Fruit fly (Drosophila melanogaster) ovary, adult (tissue): ENCODE data around the gene CG12065.
A peak's percentile ranks its signal among the peaks of the same experiment; 100 is the strongest.

ENCODE experiments used
- CG17801 ChIP-seq: fragments of 200-800 bp; optimal IDR thresholded peaks from 2 replicates; lab custom pipeline; 2019; ENCODE audit warnings: missing biosample characterization, mild to moderate bottlenecking, missing genetic modification characterization, moderate library complexity; ENCODE audit not compliant: partially characterized antibody

The CG12065 gene

DNA sequence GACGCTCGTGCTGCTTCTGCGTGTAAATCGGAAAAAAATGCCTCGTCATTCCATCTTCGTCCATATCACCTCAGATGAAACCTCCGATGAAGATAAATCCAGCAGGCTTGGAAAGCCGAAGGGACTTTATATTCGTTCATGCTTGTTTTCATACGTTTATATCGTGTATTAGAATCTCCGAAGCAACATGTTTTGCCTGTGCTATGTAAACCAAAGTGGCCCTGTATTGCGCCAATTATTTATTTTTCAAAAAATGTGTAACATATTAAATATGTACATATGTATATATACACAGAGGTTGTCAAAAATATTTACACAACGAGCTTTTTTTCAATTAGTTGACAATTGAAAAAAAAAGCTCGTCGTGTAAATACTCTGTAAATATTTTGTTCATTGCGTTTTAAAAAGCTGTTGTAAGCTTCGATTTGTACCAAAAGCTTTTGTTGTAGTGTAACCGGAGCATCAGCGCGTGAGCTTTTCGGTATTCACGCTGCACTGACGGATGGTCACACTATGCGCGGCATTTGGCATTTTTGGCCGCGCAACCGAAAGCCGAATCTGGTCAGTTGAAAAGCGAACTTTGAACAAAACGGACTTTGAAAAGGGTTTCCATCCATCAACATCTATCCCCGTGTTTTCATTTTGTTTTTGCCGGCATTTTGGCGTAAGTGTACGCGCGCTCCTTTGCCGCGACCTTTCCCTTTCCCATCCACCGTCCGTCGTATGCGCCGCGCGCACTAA, at the start of gene CG12065:
Gene CG12065 (plus strand): TSS at position 563 of the 741 bp plus-strand sequence.
- peak; percentile 54 for TF ChIP-seq CG17801 (GFP tag; lab: Kevin White, UChicago)

DNA sequence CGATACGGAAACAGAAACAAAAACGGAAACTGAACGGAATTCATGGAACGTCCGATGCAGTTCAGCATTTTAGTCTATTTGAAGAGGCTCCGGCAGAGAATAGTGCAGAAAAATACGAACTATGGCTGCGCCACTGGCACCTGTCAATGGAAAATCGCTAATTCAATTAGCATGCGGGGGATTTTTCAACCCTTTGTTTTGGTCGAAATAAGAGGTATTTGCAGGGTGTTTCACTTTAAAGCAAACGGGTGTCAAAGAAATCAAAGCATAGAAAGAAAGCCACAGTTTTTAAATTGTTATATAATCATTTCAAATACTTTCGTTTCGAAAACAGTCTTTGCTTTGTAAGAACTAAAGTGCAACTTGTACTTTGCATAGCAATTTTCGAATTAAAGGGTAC, 44.5 kb upstream of the CG12065 start, which contains the start of gene PIP82:
Gene PIP82 (minus strand): TSS at position 101 of the 400 bp plus-strand sequence.
- no peak for TF ChIP-seq CG17801 (GFP tag; lab: Kevin White, UChicago)

DNA sequence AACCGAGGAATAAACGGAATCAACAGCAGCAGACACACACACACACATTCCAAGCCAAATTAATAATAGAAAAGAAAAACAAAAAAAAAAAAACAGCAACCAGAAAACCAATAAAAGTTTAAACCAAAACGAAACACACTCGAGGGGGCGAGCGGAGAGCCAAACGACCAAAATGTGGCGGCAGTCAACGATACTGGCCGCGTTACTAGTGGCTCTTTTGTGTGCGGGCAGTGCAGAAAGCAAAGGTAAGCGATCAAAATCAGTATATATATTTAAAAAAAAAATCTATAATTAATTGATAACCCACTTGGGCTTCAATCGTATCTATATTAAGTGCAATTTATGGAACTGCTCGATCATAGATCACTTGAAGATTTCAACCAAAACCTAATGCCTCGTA, 42.3 kb upstream of the CG12065 start:
- no peak for TF ChIP-seq CG17801 (GFP tag; lab: Kevin White, UChicago)

DNA sequence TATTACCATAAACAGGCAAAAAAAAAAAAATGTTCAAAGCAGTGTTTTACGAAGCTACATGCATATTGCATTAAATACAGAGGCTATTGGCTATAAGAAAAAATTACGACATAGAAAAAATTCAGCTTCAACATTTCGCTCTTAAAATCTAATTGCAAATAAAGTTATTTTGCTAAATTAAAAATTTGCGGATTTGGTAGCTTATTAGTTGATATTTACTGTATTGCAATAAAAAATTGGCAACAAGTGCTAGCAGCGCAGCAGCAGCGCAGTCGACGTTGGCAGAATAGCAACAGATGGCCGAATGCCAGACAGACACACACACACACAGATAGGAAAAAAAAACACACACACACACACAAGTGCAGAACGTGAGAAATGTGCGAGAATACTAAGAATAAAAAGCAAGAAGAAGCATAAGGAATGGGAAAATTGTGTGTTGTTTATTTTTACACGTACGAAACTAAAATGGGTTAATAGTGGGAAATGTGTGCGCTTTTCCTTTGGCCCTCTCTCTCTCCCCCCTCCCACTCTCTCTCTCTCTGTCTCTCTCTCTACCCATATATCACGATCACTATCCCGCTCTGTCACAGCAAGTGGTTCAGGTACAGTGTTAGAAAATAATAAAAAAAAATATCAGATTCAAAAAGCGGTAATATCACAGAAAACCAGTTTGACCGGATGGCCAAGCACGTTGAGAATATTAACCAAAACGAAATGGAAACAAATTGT, 40.4 kb upstream of the CG12065 start:
- peak; percentile 91 for TF ChIP-seq CG17801 (GFP tag; lab: Kevin White, UChicago)

DNA sequence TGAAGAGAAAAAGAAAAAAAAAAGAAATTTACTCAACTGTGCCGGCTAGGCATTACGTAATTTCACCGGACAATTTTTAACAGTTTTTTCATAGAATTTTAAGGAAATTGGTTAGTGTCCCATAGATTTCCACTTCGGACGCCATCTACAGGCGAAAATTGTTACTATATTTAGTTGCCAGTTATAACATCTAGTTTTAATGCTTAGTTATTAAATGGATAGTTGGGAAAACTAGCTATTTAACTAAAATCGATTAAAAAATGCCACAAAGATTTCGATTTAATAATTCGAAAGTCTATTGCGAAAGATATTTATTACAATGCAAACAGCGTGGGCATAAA, 39.8 kb upstream of the CG12065 start:
- no peak for TF ChIP-seq CG17801 (GFP tag; lab: Kevin White, UChicago)

DNA sequence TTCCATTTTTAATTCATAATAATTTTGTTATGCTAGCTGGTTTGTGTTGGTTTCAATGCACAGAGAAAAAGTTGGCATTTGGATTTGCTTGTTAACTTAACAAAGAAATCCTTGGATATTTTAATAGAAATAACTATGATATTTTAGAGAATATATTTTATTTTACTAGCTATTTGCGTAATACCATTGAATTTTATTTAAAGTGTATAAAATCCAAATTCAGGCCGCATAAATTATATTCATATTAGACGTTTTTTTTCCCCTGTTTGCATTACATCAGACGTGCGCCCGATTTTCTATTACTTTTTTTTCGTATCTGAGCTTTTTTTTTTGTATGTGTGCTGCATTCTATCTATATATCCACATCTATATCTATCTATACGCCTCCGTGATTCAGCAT, 39.4 kb upstream of the CG12065 start:
- TF ChIP-seq CG17801 (GFP tag; lab: Kevin White, UChicago) = no peak

DNA sequence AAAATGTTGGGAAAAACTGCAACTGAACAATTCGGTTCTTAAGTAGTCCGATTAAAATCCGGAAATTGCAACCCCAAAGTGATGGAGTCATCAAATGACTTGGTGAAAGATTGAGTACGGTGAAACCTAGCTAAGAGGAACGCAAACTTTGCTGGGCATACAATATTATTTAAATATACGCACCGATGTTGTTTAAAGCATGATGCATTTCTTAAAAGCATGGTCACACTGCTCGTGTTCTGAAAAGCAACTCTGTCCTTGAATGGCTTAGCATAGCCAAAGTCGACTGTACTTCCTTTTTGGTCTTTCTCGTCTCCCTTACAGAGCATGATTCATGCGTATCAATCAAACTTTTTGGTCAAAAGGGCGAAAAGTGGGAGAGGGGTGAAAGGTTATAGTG, 37.5 kb upstream of the CG12065 start:
- TF ChIP-seq CG17801 (GFP tag; lab: Kevin White, UChicago) = no peak

DNA sequence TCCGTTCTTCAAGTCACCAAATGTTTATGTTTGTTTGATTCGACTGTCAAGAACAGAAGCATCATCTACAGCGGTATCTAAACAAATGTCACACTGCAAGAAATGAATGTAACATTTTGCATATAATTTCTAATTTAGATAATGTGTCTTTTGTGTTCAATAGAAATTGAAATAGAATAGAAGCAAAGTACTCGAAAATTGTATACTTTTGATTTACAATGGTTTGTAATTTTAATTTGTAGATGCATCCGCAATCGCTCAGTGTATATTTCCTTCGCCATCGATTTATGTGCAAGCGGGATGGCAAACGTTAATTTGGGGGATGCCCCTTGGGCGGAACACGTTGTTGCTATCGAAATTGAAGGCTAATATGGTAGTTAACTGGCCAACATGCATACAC, 35.9 kb upstream of the CG12065 start:
- TF ChIP-seq CG17801 (GFP tag; lab: Kevin White, UChicago) = no peak

DNA sequence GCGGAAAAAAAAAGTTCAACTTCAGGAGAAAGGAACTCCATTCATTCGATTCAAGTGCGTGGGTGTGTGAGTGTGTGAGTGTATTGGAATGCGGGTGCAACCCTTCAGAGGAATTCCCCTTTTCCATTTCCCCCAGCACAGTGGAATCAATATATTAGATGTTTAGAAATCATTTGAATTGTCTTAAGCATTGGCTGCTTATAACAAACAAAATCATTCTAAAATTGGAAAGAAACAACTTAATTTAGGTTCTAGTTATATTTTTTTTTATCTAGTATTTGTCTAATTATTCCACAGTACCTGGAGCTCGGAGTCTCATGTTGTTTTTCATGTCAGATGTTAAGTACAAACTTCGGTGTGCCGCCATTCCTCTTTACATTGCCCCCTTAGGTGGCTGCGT, 35.1 kb upstream of the CG12065 start:
- no peak for TF ChIP-seq CG17801 (GFP tag; lab: Kevin White, UChicago)

DNA sequence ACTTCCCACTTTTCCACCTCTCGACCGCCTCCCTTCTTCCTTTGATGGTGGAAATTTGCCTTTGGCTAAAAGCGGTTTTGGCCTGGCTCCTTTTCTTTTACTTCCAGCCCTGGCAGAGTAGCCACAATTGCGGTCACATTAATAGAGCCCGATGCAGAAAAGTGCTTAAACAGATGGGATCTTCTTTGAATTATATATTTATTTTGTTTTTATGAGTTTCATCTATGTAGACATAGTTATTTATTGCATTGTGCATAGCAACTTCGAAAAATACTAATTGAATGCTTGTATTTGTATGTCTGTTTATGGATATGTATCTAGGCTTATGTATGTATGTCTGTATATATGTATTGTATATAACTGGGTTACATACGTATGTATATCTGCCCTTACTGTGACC, 32.1 kb upstream of the CG12065 start:
- TF ChIP-seq CG17801 (GFP tag; lab: Kevin White, UChicago) = no peak

DNA sequence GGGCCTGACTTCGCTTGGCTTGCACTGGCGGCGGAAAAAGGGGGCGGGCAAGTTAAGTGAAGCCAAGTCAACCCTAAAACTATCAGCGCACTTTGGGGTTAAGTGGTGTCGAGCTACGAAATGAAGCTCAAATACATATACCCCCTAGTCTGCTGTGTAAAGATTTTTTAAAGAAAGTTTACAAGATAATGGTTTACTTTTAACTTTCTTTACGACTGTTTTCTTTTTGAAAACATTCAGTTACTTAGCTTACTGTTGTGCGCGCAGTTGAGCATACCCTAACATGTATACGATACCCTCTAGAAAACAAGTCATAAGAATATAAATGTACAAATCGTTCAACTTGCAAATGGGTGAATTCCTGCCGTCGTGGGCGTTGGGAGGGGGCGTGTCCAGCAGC, 31.4 kb upstream of the CG12065 start:
- TF ChIP-seq CG17801 (GFP tag; lab: Kevin White, UChicago) = no peak

DNA sequence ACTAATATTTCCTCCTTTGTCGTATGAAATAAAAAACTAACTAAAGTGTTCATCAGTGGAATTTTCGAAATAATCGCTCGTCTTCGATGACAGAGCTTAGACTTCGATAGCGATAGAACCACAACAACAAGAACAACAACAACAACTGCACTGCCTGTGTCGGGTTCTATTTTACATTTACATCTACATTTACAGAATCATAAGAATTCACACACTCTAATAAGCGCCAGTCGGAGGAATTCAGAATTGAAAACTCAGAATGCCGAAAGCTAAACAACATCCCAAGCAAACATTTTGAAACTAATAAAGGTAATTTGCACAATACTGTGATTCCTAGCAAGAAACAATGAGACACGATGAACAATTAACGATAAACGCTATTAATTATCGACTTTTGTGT, 19.8 kb upstream of the CG12065 start:
- TF ChIP-seq CG17801 (GFP tag; lab: Kevin White, UChicago) = no peak

DNA sequence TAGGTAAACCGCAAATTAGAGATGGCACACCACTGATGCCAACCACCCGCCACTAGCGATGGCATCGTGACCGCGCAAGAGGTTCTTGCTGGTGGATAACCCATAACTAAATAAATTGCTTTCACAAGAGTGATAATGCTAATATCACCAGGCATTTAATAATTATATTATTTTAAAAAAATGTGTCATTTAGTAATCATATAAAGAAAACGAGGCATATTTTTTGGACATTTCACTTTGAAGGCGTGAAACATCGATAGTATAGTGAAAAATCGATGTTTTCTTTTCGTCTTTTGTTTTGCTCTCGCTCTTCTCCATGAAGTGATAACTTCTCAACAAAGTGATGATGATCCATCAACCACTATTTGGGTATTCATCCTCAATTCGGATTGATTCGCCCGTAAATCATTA, 15.3 kb upstream of the CG12065 start, which contains the start of gene IntS4:
Gene IntS4 (minus strand): TSS at position 20 of the 411 bp plus-strand sequence.
- TF ChIP-seq CG17801 (GFP tag; lab: Kevin White, UChicago) = peak; percentile 88

DNA sequence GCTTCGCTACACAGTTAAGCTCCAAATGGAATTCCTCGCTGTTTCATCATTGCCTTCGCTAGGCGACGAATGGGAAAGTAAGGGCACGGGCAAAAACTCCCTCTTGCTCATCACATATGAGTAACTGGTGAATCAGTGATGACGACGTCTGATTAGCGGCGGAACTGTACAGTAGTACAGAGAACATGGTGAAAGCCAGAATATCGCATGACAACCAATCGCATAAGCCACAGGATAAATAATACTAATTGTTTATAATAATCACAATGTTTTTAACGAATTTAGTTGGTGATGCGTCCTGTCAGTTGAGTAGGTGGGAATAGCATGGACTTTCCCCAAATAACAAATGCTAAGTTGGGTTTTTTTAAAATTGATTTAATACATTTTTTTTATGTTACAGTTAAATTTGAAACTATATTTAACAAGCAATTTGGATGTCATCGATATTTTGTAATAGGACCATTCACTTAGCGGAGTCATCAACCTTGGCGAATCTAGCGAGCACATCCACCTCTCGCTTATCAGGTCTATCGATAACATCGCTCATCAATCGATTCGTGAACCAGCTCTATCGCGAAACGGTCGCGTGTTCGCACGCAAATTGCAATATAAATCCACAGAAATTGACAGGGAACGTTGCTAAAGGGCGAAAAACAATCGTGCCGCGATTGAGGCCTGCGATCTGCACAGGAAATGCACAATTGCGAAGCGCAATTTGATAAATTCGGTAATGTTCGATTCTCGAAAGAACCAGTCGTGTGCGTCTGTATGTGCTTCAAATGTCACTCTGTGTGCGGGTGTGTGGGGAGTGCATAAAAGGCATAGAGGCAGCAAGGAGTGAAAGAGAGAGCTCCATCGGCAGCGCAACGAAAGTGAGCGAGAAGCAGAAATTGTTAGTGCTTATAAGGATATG, 13.8 kb upstream of the CG12065 start, which contains the start of the genes CG12112 and Trf4-1:
Gene CG12112 (minus strand): TSS at position 106 of the 913 bp plus-strand sequence.
Gene Trf4-1 (plus strand): TSS at position 236 of the 913 bp plus-strand sequence.
- TF ChIP-seq CG17801 (GFP tag; lab: Kevin White, UChicago) = peak; percentile 55
